Fruit fly (Drosophila melanogaster): ENCODE measurements around the gene MED1.
A peak's percentile ranks its signal among the peaks of the same experiment; 100 is the strongest.

The MED1 gene

dm6 chr3L:21679687-21680086 lies 45.4 kb upstream of the MED1 start, which contains the start of the genes Als2 and CG11248 (continued):
- TF ChIP-seq CG6689 (GFP tag; IDR thresholded peaks at IDR 0.05), result peak; percentile 74
- no peak for TF ChIP-seq CG4707 (GFP tag; optimal IDR thresholded peaks at IDR 0.05)
- no peak for TF ChIP-seq sim (GFP tag; IDR thresholded peaks at IDR 0.05)
- TF ChIP-seq sna (GFP tag; IDR thresholded peaks at IDR 0.05; ENCODE audit: partially characterized antibody), result no peak
- peak; percentile 90 for TF ChIP-seq gem (tag; optimal IDR thresholded peaks at IDR 0.05)
- TF ChIP-seq zen (tag; optimal IDR thresholded peaks at IDR 0.05), result peak; percentile 78
- no peak for TF ChIP-seq Hmx (GFP tag; optimal IDR thresholded peaks at IDR 0.05)
- TF ChIP-seq ara (GFP tag; IDR thresholded peaks at IDR 0.05), result no peak
- no peak for TF ChIP-seq Eip74EF (GFP tag; optimal IDR thresholded peaks at IDR 0.05)
- TF ChIP-seq CG13123 (GFP tag; optimal IDR thresholded peaks at IDR 0.05), result no peak
- no peak for TF ChIP-seq unpg (GFP tag; optimal IDR thresholded peaks at IDR 0.05)
- peak; percentile 52 for TF ChIP-seq CG1233 (GFP tag; optimal IDR thresholded peaks at IDR 0.05)
- peak; percentile 45 for TF ChIP-seq CG8089 (GFP tag; optimal IDR thresholded peaks at IDR 0.05)
- no peak for TF ChIP-seq CG12071 (GFP tag; optimal IDR thresholded peaks at IDR 0.05)
- TF ChIP-seq aop (GFP tag; IDR thresholded peaks at IDR 0.05), result no peak
- 0 out of 2 replicates have a peak, but pooled peaks have one; percentile 18 for TF ChIP-seq Awh (GFP tag; IDR thresholded peaks at IDR 0.05)
- TF ChIP-seq CG3838 (GFP tag; optimal IDR thresholded peaks at IDR 0.05), result peak; percentile 20
- TF ChIP-seq CG18599 (GFP tag; optimal IDR thresholded peaks at IDR 0.05), result no peak
- peak; percentile 38 for TF ChIP-seq CG1647 (GFP tag; optimal IDR thresholded peaks at IDR 0.05)
- no peak for TF ChIP-seq fd64A (GFP tag; optimal IDR thresholded peaks at IDR 0.05)
- TF ChIP-seq ro (GFP tag; IDR thresholded peaks at IDR 0.05), result no peak
- TF ChIP-seq Mrtf (GFP tag; IDR thresholded peaks at IDR 0.05), result no peak
- TF ChIP-seq CG5245 (GFP tag; optimal IDR thresholded peaks at IDR 0.05), result peak; percentile 51
- TF ChIP-seq CG42726 (GFP tag; IDR thresholded peaks at IDR 0.05; ENCODE audit: partially characterized antibody), result no peak
- no peak for TF ChIP-seq Nf-YC (tag; optimal IDR thresholded peaks at IDR 0.05)
- peak; percentile 21; the same call in 1 of the 2 replicates for TF ChIP-seq wor (GFP tag; IDR thresholded peaks at IDR 0.05)
- no peak for TF ChIP-seq jigr1 (GFP tag; IDR thresholded peaks at IDR 0.05)
- TF ChIP-seq CG5953 (GFP tag; IDR thresholded peaks at IDR 0.05), result 0 out of 2 replicates have a peak, but pooled peaks have one; percentile 52
- peak; percentile 69 for TF ChIP-seq CG10979 (tag; optimal IDR thresholded peaks at IDR 0.05)
- peak; percentile 58 for TF ChIP-seq CG18476 (GFP tag; optimal IDR thresholded peaks at IDR 0.05)
- no peak for TF ChIP-seq amos (GFP tag; IDR thresholded peaks at IDR 0.05; ENCODE audit: partially characterized antibody)
- peak; percentile 69 for TF ChIP-seq Oli (tag; optimal IDR thresholded peaks at IDR 0.05)
- TF ChIP-seq Trl (optimal IDR thresholded peaks at IDR 0.05), result no peak
- TF ChIP-seq Trl (GFP tag; optimal IDR thresholded peaks at IDR 0.05), result peak; percentile 71
- TF ChIP-seq Lhr (GFP tag; optimal IDR thresholded peaks at IDR 0.05), result peak; percentile 71
- peak; percentile 80 for TF ChIP-seq lilli (GFP tag; optimal IDR thresholded peaks at IDR 0.05)
- TF ChIP-seq CG2116 (GFP tag; optimal IDR thresholded peaks at IDR 0.05), result peak; percentile 60
- no peak for TF ChIP-seq Sox100B (GFP tag; optimal IDR thresholded peaks at IDR 0.05)
- peak; percentile 66 for TF ChIP-seq fd96Cb (tag; optimal IDR thresholded peaks at IDR 0.05)
- TF ChIP-seq CG13894 (tag; optimal IDR thresholded peaks at IDR 0.05), result no peak
- TF ChIP-seq CG6813 (GFP tag; optimal IDR thresholded peaks at IDR 0.05), result no peak
- no peak for TF ChIP-seq sd (tag; optimal IDR thresholded peaks at IDR 0.05)
- TF ChIP-seq ac (GFP tag; optimal IDR thresholded peaks at IDR 0.05), result no peak
- TF ChIP-seq CG4617 (GFP tag; optimal IDR thresholded peaks at IDR 0.05; ENCODE audit: borderline replicate concordance), result peak; percentile 83
- TF ChIP-seq Med (GFP tag), result no peak
- no peak for TF ChIP-seq Hmr (GFP tag; optimal IDR thresholded peaks at IDR 0.05)
- TF ChIP-seq CG30431 (GFP tag; optimal IDR thresholded peaks at IDR 0.05), result peak; percentile 50
- no peak for TF ChIP-seq CG6765 (GFP tag; optimal IDR thresholded peaks at IDR 0.05)
- peak; percentile 20 for TF ChIP-seq NK7.1 (GFP tag; optimal IDR thresholded peaks at IDR 0.05)
- TF ChIP-seq h (optimal IDR thresholded peaks at IDR 0.05), result no peak
- TF ChIP-seq bowl (GFP tag; IDR thresholded peaks at IDR 0.05), result no peak
